Worm (Caenorhabditis elegans): ENCODE data around the gene F44E5.17.
"Not testable (repeated sequence)": the region's sequence is repeated elsewhere in the genome, so short reads cannot be mapped to it uniquely, and the experiment has no call there.

F44E5.17 gene

DNA sequence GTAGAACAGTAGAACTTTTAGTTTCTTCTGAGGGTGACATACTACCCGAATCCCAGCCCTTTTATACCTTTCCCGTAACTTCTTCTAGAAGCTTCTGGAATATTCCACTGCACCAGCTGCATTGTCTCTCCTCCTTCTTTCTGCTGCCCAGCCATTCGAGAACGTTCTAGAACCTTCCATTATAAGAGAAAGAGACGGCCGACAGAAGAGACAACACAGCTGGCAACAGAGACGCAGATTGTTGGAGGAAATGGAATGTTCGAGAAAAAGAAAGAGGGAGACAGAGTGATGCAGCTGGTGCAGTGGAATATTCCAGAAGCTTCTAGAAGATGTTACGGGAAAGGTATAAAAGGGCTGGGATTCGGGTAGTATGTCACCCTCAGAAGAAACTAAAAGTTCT, 10.9 kb upstream of the F44E5.17 start, which contains the start of the genes F44E5.4 and F44E5.5 (continued):
- TF ChIP-seq dmd-8 (GFP tag; IDR thresholded peaks at IDR 0.05): peak; percentile 91
- peak; percentile 100 for TF ChIP-seq Y105C5A.15 (GFP tag; IDR thresholded peaks at IDR 0.05)
- peak; percentile 58 for TF ChIP-seq duxl-1 (tag; optimal IDR thresholded peaks at IDR 0.05; ENCODE audit: poor library complexity)
- TF ChIP-seq nhr-111 (GFP tag; optimal IDR thresholded peaks at IDR 0.05): peak; percentile 97
- peak; percentile 95 for TF ChIP-seq spr-3 (GFP tag; optimal IDR thresholded peaks at IDR 0.05)
- TF ChIP-seq snpc-1.2 (GFP tag; IDR thresholded peaks at IDR 0.05): peak; percentile 96
- TF ChIP-seq nhr-6 (tag; optimal IDR thresholded peaks at IDR 0.05): peak; percentile 3
- TF ChIP-seq dmd-9 (GFP tag; IDR thresholded peaks at IDR 0.05): peak; percentile 98
- TF ChIP-seq lim-7 (GFP tag; IDR thresholded peaks at IDR 0.05): peak; percentile 90
- peak; percentile 51 for TF ChIP-seq zfp-2 (tag; optimal IDR thresholded peaks at IDR 0.05)
- TF ChIP-seq lsy-2 (tag; optimal IDR thresholded peaks at IDR 0.05): peak; percentile 80 to 82
- peak; percentile 100 for TF ChIP-seq tra-1 (GFP tag; IDR thresholded peaks at IDR 0.05)
- peak; percentile 100 for TF ChIP-seq ctbp-1 (GFP tag; IDR thresholded peaks at IDR 0.05)
- peak; percentile 89 for TF ChIP-seq dve-1 (tag; optimal IDR thresholded peaks at IDR 0.05; ENCODE audit: insufficient read depth)
- peak; percentile 98 for TF ChIP-seq D1046.2 (GFP tag; IDR thresholded peaks at IDR 0.05)
- peak; percentile 39 to 97 for TF ChIP-seq daf-16 (GFP tag; optimal IDR thresholded peaks at IDR 0.05)
- TF ChIP-seq daf-16 (tag; optimal IDR thresholded peaks at IDR 0.05): peak; percentile 58
- peak; percentile 40 for TF ChIP-seq nhr-77 (tag; optimal IDR thresholded peaks at IDR 0.05)
- TF ChIP-seq ZK337.2 (GFP tag; IDR thresholded peaks at IDR 0.05): peak; percentile 80
- peak; percentile 97 for TF ChIP-seq nhr-42 (GFP tag; IDR thresholded peaks at IDR 0.05)
- TF ChIP-seq hlh-30 (tag; optimal IDR thresholded peaks at IDR 0.05; ENCODE audit: insufficient read depth): peak; percentile 78
- TF ChIP-seq F10B5.3 (tag; optimal IDR thresholded peaks at IDR 0.05): peak; percentile 89
- TF ChIP-seq nhr-41 (GFP tag; IDR thresholded peaks at IDR 0.05): peak; percentile 99
- TF ChIP-seq zip-11 (GFP tag; IDR thresholded peaks at IDR 0.05): peak; percentile 95
- TF ChIP-seq nhr-28 (tag; optimal IDR thresholded peaks at IDR 0.05): peak; percentile 65
- TF ChIP-seq Y5F2A.4 (GFP tag; optimal IDR thresholded peaks at IDR 0.05): peak; percentile 89
- peak; percentile 81 for TF ChIP-seq T20F7.1 (GFP tag; optimal IDR thresholded peaks at IDR 0.05)
- TF ChIP-seq arid-1 (GFP tag; conservative IDR thresholded peaks at IDR 0.05): peak; percentile 98
- peak; percentile 81 for TF ChIP-seq zip-2 (tag; optimal IDR thresholded peaks at IDR 0.05)
- peak; percentile 99 for TF ChIP-seq lin-1 (GFP tag; IDR thresholded peaks at IDR 0.05)
- peak; percentile 100 for TF ChIP-seq tag-97 (GFP tag; IDR thresholded peaks at IDR 0.05)
- peak; percentile 99 for TF ChIP-seq hmg-1.1 (GFP tag; IDR thresholded peaks at IDR 0.05)
- TF ChIP-seq lin-13 (GFP tag; optimal IDR thresholded peaks at IDR 0.05): peak; percentile 64
- TF ChIP-seq Y75B8A.6 (GFP tag; IDR thresholded peaks at IDR 0.05): peak; percentile 100
- TF ChIP-seq gei-8 (GFP tag; optimal IDR thresholded peaks at IDR 0.05): peak; percentile 96
- peak; percentile 99 for TF ChIP-seq madf-5 (GFP tag; IDR thresholded peaks at IDR 0.05)
- TF ChIP-seq pha-4 (GFP tag; IDR thresholded peaks at IDR 0.05): peak; percentile 99
- TF ChIP-seq pha-4 (tag; optimal IDR thresholded peaks at IDR 0.05): not testable (repeated sequence)
- TF ChIP-seq mxl-2 (GFP tag; conservative IDR thresholded peaks at IDR 0.05): peak; percentile 94
- TF ChIP-seq F26F4.8 (GFP tag; conservative IDR thresholded peaks at IDR 0.05): peak; percentile 83; the same call in 1 of the 2 replicates
- TF ChIP-seq T26A8.4 (GFP tag; IDR thresholded peaks at IDR 0.05): peak; percentile 99
- peak; percentile 84 for TF ChIP-seq jun-1 (tag; optimal IDR thresholded peaks at IDR 0.05)
- peak; percentile 100 for TF ChIP-seq daf-8 (GFP tag; IDR thresholded peaks at IDR 0.05)
- peak; percentile 93 for TF ChIP-seq F37D6.2 (tag; optimal IDR thresholded peaks at IDR 0.05)
- peak; percentile 100 for TF ChIP-seq egl-43 (GFP tag; IDR thresholded peaks at IDR 0.05)

All from whole organism, L4 larva.